Fruit fly (Drosophila melanogaster) Kc167 (cell line): ENCODE results near the gene salm.

ENCODE experiments used
- Myc ChIP-seq: fragments of >200 bp; optimal IDR thresholded peaks from 2 replicates; lab custom pipeline; 2017; ENCODE audit warnings: missing external identifiers
- Sin3A ChIP-seq: fragments of >200 bp; optimal IDR thresholded peaks from 2 replicates; lab custom pipeline; 2018; ENCODE audit warnings: missing external identifiers
- h ChIP-seq: fragments of >200 bp; optimal IDR thresholded peaks from 3 replicates; lab custom pipeline; 2018; ENCODE audit warnings: missing external identifiers
- insv ChIP-seq: fragments of >200 bp; optimal IDR thresholded peaks from 3 replicates; lab custom pipeline; 2018; ENCODE audit warnings: missing external identifiers
- psq ChIP-seq: fragments of >200 bp; optimal IDR thresholded peaks from 2 replicates; lab custom pipeline; 2017; ENCODE audit warnings: missing external identifiers
- ttk ChIP-seq: sonication (Bioruptor generic); optimal IDR thresholded peaks from 2 replicates; lab custom pipeline; 2017; ENCODE audit warnings: missing external identifiers

Gene salm

DNA sequence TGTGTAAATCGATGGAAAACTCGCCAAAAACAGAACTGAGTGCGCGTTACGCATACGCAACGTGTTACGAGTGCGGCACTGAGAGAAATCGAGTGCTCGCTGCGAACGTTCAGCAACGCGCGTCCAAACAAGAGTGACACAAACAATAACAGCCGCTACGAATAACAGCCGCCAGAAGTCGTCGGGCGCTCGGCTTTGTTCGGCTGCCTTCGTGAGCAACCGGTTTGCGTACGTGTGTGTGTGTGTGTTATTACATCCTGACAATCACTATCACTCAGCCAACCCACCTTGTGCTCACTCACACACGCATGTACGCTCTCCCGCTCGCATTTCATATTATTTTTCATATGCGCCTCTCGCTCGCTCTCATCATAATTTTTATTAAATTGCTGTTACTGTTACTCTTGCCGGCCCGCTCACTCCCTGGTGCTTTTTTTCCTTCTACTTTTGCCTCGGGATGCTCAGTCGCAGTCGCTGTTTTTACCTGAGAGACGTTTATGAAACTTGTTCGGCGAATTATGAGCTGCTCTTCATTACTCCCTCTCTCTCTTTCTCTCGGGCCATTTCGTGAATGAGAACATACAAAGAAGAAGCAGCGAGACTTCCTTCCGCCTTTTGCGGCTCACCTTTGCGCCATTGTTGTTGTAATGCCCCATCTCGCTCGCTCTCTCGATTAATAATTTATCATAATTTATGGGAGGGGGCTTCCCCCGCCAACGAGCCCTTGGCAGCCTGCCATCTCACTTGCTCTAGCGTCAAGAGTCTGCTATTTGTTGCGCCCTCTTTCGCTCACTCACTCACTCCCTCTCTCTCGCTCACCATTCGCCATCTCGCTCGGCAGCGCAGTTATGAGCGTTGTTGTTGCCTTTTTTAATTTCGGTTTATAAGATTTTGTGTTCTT lies at the start of gene salm:
Gene salm, minus strand, starts transcription at position 136 of the 901 bp plus-strand sequence.
- no peak for TF ChIP-seq Sin3A (lab: Kevin White, UChicago)
- TF ChIP-seq Myc (lab: Kevin White, UChicago) = no peak
- TF ChIP-seq psq (lab: Kevin White, UChicago) = no peak
- TF ChIP-seq insv = no peak
- no peak for TF ChIP-seq h (lab: Kevin White, UChicago)
- TF ChIP-seq ttk (lab: Kevin White, UChicago) = no peak

DNA sequence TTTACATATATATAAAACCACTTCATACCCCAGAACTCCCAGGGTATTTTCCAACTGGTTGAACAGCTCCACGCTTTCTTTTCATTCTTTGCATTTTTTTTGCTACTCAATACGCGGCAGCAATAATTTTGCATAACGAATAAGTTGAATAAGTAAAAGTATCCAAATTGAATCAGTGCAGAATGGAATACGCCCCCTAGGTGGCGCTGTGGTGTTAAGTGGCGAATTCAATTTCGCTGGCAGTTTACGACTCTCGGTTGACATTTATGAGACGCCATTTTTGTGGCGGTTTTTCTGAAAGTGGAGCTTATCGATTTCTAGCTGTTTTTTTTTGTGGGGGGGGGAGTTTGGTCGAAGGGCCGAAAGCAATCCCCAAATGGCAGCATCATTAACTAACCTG lies 48.5 kb upstream of the salm start:
- TF ChIP-seq Myc (lab: Kevin White, UChicago) (no peak), psq (lab: Kevin White, UChicago) (no peak), Sin3A (lab: Kevin White, UChicago) (no peak), h (lab: Kevin White, UChicago) (no peak), insv (no peak), ttk (lab: Kevin White, UChicago) (no peak)

dm6 chr2L:11488465-11489037 lies 43.1 kb upstream of the salm start:
- TF ChIP-seq Myc (lab: Kevin White, UChicago) = no peak
- no peak for TF ChIP-seq insv
- TF ChIP-seq Sin3A (lab: Kevin White, UChicago) = no peak
- TF ChIP-seq ttk (lab: Kevin White, UChicago) = no peak
- no peak for TF ChIP-seq h (lab: Kevin White, UChicago)
- no peak for TF ChIP-seq psq (lab: Kevin White, UChicago)

dm6 chr2L:11484407-11484806 lies 39.0 kb upstream of the salm start, which contains the start of the genes CG43355 and sala:
CG43355 (plus strand) TSS chr2L:11484707.
sala (plus strand) TSS chr2L:11484707.
- TF ChIP-seq ttk (lab: Kevin White, UChicago) (no peak), insv (no peak), Myc (lab: Kevin White, UChicago) (no peak)

- TF ChIP-seq psq (lab: Kevin White, UChicago) = no peak
- no peak for TF ChIP-seq Sin3A (lab: Kevin White, UChicago)
- no peak for TF ChIP-seq h (lab: Kevin White, UChicago)
- no peak for TF ChIP-seq ttk (lab: Kevin White, UChicago)
- TF ChIP-seq insv = no peak
Measured at dm6 chr2L:11474960-11475359, 29.5 kb upstream of the salm start.

- TF ChIP-seq insv (no peak), psq (lab: Kevin White, UChicago) (no peak), ttk (lab: Kevin White, UChicago) (no peak), Sin3A (lab: Kevin White, UChicago) (no peak), Myc (lab: Kevin White, UChicago) (no peak), h (lab: Kevin White, UChicago) (no peak)
Measured at dm6 chr2L:11471979-11472514, 26.6 kb upstream of the salm start.

dm6 chr2L:11469973-11470372 lies 24.6 kb upstream of the salm start:
- TF ChIP-seq Sin3A (lab: Kevin White, UChicago) = no peak
- TF ChIP-seq insv = no peak
- TF ChIP-seq h (lab: Kevin White, UChicago) = no peak
- no peak for TF ChIP-seq psq (lab: Kevin White, UChicago)
- TF ChIP-seq ttk (lab: Kevin White, UChicago) = no peak
- no peak for TF ChIP-seq Myc (lab: Kevin White, UChicago)

- TF ChIP-seq ttk (lab: Kevin White, UChicago) = no peak
- no peak for TF ChIP-seq h (lab: Kevin White, UChicago)
- TF ChIP-seq Sin3A (lab: Kevin White, UChicago) = no peak
- TF ChIP-seq insv = no peak
- no peak for TF ChIP-seq psq (lab: Kevin White, UChicago)
- TF ChIP-seq Myc (lab: Kevin White, UChicago) = no peak
Measured at dm6 chr2L:11468082-11468481, 22.7 kb upstream of the salm start.

dm6 chr2L:11456667-11457222 lies 11.3 kb upstream of the salm start:
- TF ChIP-seq insv (no peak), ttk (lab: Kevin White, UChicago) (no peak), h (lab: Kevin White, UChicago) (no peak), Sin3A (lab: Kevin White, UChicago) (no peak)

- no peak for TF ChIP-seq insv
- no peak for TF ChIP-seq ttk (lab: Kevin White, UChicago)
- TF ChIP-seq Sin3A (lab: Kevin White, UChicago) = no peak
- TF ChIP-seq psq (lab: Kevin White, UChicago) = no peak
- TF ChIP-seq Myc (lab: Kevin White, UChicago) = no peak
- no peak for TF ChIP-seq h (lab: Kevin White, UChicago)
Measured at dm6 chr2L:11455555-11456128, 10.2 kb upstream of the salm start.
